Worm (Caenorhabditis elegans): ENCODE results near the gene ZK856.7.

The ZK856.7 gene

ce11 chrV:10237171-10237570, 35.3 kb downstream of the ZK856.7 start:
- TF ChIP-seq daf-8 (GFP tag; IDR thresholded peaks at IDR 0.05) (no peak), unc-130 (GFP tag; optimal IDR thresholded peaks at IDR 0.05) (no peak), F10B5.3 (tag; optimal IDR thresholded peaks at IDR 0.05) (no peak), lin-38 (GFP tag; IDR thresholded peaks at IDR 0.05) (no peak), aha-1 (tag) (peak; percentile 96)

ce11 chrV:10237959-10238444, 36.1 kb downstream of the ZK856.7 start:
- no peak for TF ChIP-seq F10B5.3 (tag; optimal IDR thresholded peaks at IDR 0.05)
- TF ChIP-seq ceh-44 (GFP tag; IDR thresholded peaks at IDR 0.05), result no peak
- no peak for TF ChIP-seq madf-5 (GFP tag; IDR thresholded peaks at IDR 0.05)
- TF ChIP-seq fos-1 (tag; optimal IDR thresholded peaks at IDR 0.05), result no peak
- TF ChIP-seq arid-1 (GFP tag; conservative IDR thresholded peaks at IDR 0.05), result 0 out of 2 replicates have a peak, but pooled peaks have one; percentile 6
- TF ChIP-seq zip-11 (GFP tag; IDR thresholded peaks at IDR 0.05), result no peak
- 0 out of 2 replicates have a peak, but pooled peaks have one; percentile 79 for TF ChIP-seq Y75B8A.6 (GFP tag; IDR thresholded peaks at IDR 0.05)
- TF ChIP-seq mes-2 (tag; optimal IDR thresholded peaks at IDR 0.05; ENCODE audit: poor library complexity, severe bottlenecking), result peak; percentile 3
- TF ChIP-seq aha-1 (tag), result no peak
- TF ChIP-seq ama-1 (optimal IDR thresholded peaks at IDR 0.05), result peak; percentile 87
- no peak for TF ChIP-seq spr-3 (GFP tag; optimal IDR thresholded peaks at IDR 0.05)
- TF ChIP-seq zfp-3 (GFP tag; conservative IDR thresholded peaks at IDR 0.05), result no peak
- peak; percentile 48 for TF ChIP-seq F49E8.2 (tag; optimal IDR thresholded peaks at IDR 0.05; ENCODE audit: borderline replicate concordance)
- no peak for TF ChIP-seq hlh-30 (tag; optimal IDR thresholded peaks at IDR 0.05; ENCODE audit: insufficient read depth)
- TF ChIP-seq hmg-1.1 (GFP tag; IDR thresholded peaks at IDR 0.05), result no peak
- no peak for TF ChIP-seq nhr-77 (tag; optimal IDR thresholded peaks at IDR 0.05)
- no peak for TF ChIP-seq Y105C5A.15 (GFP tag; IDR thresholded peaks at IDR 0.05)
- TF ChIP-seq nhr-25 (tag; optimal IDR thresholded peaks at IDR 0.05; ENCODE audit: borderline replicate concordance, insufficient read depth), result no peak
- TF ChIP-seq F26F4.8 (GFP tag; conservative IDR thresholded peaks at IDR 0.05), result no peak
- no peak for TF ChIP-seq lin-15B (tag; optimal IDR thresholded peaks at IDR 0.05)
- TF ChIP-seq dpl-1 (GFP tag; optimal IDR thresholded peaks at IDR 0.05), result no peak
- no peak for TF ChIP-seq tra-1 (GFP tag; IDR thresholded peaks at IDR 0.05)
- TF ChIP-seq ctbp-1 (GFP tag; IDR thresholded peaks at IDR 0.05), result 0 out of 2 replicates have a peak, but pooled peaks have one; percentile 49
- no peak for TF ChIP-seq F44E2.7 (GFP tag; IDR thresholded peaks at IDR 0.05)
- no peak for TF ChIP-seq nhr-28 (tag; optimal IDR thresholded peaks at IDR 0.05)
- no peak for TF ChIP-seq zfp-2 (tag; optimal IDR thresholded peaks at IDR 0.05)
- no peak for TF ChIP-seq ZK546.5 (tag; optimal IDR thresholded peaks at IDR 0.05)
- TF ChIP-seq Y5F2A.4 (GFP tag; optimal IDR thresholded peaks at IDR 0.05), result peak; percentile 18
- peak; percentile 67 for TF ChIP-seq lin-38 (GFP tag; IDR thresholded peaks at IDR 0.05)
- no peak for TF ChIP-seq zag-1 (tag; optimal IDR thresholded peaks at IDR 0.05)
- no peak for TF ChIP-seq daf-16 (GFP tag; optimal IDR thresholded peaks at IDR 0.05)
- no peak for TF ChIP-seq daf-16 (tag; optimal IDR thresholded peaks at IDR 0.05)
- TF ChIP-seq mdl-1 (tag; optimal IDR thresholded peaks at IDR 0.05), result no peak
- no peak for TF ChIP-seq snpc-4 (tag; optimal IDR thresholded peaks at IDR 0.05)
- TF ChIP-seq pha-4 (GFP tag; IDR thresholded peaks at IDR 0.05), result peak; percentile 50; the same call in 1 of the 2 replicates
- no peak for TF ChIP-seq pha-4 (tag; optimal IDR thresholded peaks at IDR 0.05)
- peak; percentile 55 for TF ChIP-seq sdz-12 (GFP tag; optimal IDR thresholded peaks at IDR 0.05)
- no peak for TF ChIP-seq lsy-2 (tag; optimal IDR thresholded peaks at IDR 0.05)
- no peak for TF ChIP-seq gei-8 (GFP tag; optimal IDR thresholded peaks at IDR 0.05)
- TF ChIP-seq R02D3.7 (tag; optimal IDR thresholded peaks at IDR 0.05), result no peak
- no peak for TF ChIP-seq fkh-10 (GFP tag; optimal IDR thresholded peaks at IDR 0.05)
- TF ChIP-seq ztf-7 (tag; optimal IDR thresholded peaks at IDR 0.05), result no peak
- no peak; the same call in 1 of the 2 replicates for TF ChIP-seq dmd-8 (GFP tag; IDR thresholded peaks at IDR 0.05)
- TF ChIP-seq ceh-62 (tag; optimal IDR thresholded peaks at IDR 0.05), result no peak
- TF ChIP-seq T26A8.4 (GFP tag; IDR thresholded peaks at IDR 0.05), result no peak
- TF ChIP-seq nhr-10 (tag; optimal IDR thresholded peaks at IDR 0.05), result no peak
- no peak for TF ChIP-seq jun-1 (tag; optimal IDR thresholded peaks at IDR 0.05)
- TF ChIP-seq daf-19 (GFP tag; conservative IDR thresholded peaks at IDR 0.05), result peak; percentile 32; the same call in 1 of the 2 replicates

Measured in whole organism, L4 larva.